Worm (Caenorhabditis elegans) whole organism, late embryonic: ENCODE data around the gene M02E1.1.
"Not testable (repeated sequence)": the region's sequence is repeated elsewhere in the genome, so short reads cannot be mapped to it uniquely, and the experiment has no call there.

Experiments
- C08G9.2 ChIP-seq: sonication (generic microtip); optimal IDR thresholded peaks from 2 replicates; lab custom pipeline; 2016; ENCODE audit warnings: mild to moderate bottlenecking, missing genetic modification characterization, moderate library complexity, missing compliant biosample characterization
- C38D4.7 ChIP-seq: fragments of 200-800 bp; sonication (Bioruptor generic); optimal IDR thresholded peaks from 2 replicates; lab custom pipeline; 2018; ENCODE audit warnings: mild to moderate bottlenecking, missing genetic modification characterization, moderate library complexity, missing compliant biosample characterization
- F13H6.1 ChIP-seq: sonication (generic microtip); optimal IDR thresholded peaks from 2 replicates; lab custom pipeline; 2016; ENCODE audit warnings: missing genetic modification characterization, missing compliant biosample characterization
- K02D7.2 ChIP-seq: sonication (generic microtip); optimal IDR thresholded peaks from 2 replicates; lab custom pipeline; 2017; ENCODE audit warnings: mild to moderate bottlenecking, missing genetic modification characterization, missing compliant biosample characterization
- T23F11.4 ChIP-seq: fragments of 200-800 bp; sonication (Bioruptor generic); optimal IDR thresholded peaks from 2 replicates; lab custom pipeline; 2018; ENCODE audit warnings: mild to moderate bottlenecking, missing genetic modification characterization, missing compliant biosample characterization
- Y22D7AL.16 ChIP-seq: sonication (generic microtip); optimal IDR thresholded peaks from 2 replicates; lab custom pipeline; 2016; ENCODE audit warnings: missing genetic modification characterization, missing compliant biosample characterization
- ahr-1 ChIP-seq: sonication (generic microtip); optimal IDR thresholded peaks from 2 replicates; lab custom pipeline; 2016; ENCODE audit warnings: missing genetic modification characterization, missing compliant biosample characterization
- ceh-14 ChIP-seq: sonication (generic microtip); optimal IDR thresholded peaks from 2 replicates; lab custom pipeline; 2016; ENCODE audit warnings: missing genotype, missing genetic modification characterization, missing compliant biosample characterization
- ceh-18 ChIP-seq: sonication (generic microtip); optimal IDR thresholded peaks from 2 replicates; lab custom pipeline; 2016; ENCODE audit warnings: missing genetic modification characterization, missing compliant biosample characterization
- ceh-19 ChIP-seq: fragments of 200-800 bp; sonication (Bioruptor generic); optimal IDR thresholded peaks from 2 replicates; lab custom pipeline; 2018; ENCODE audit warnings: mild to moderate bottlenecking, missing genetic modification characterization, missing compliant biosample characterization
- ceh-2 ChIP-seq: sonication (generic microtip); optimal IDR thresholded peaks from 2 replicates; lab custom pipeline; 2016; ENCODE audit warnings: missing genotype, missing genetic modification characterization, missing compliant biosample characterization
- ceh-22 ChIP-seq: sonication (generic microtip); optimal IDR thresholded peaks from 2 replicates; lab custom pipeline; 2017; ENCODE audit warnings: missing biosample characterization, missing genetic modification characterization
- ceh-24 ChIP-seq: sonication (generic microtip); optimal IDR thresholded peaks from 2 replicates; lab custom pipeline; 2016; ENCODE audit warnings: mild to moderate bottlenecking, missing genetic modification characterization, missing compliant biosample characterization
- ceh-45 ChIP-seq: fragments of 200-800 bp; sonication (Bioruptor generic); IDR thresholded peaks from 2 replicates; pipeline ENCODE4 v1.3.6; 2022; ENCODE audit warnings: missing genetic modification reagents, missing genetic modification characterization, missing compliant biosample characterization
- ceh-6 ChIP-seq: fragments of 200-800 bp; sonication (Bioruptor generic); optimal IDR thresholded peaks from 2 replicates; lab custom pipeline; 2018; ENCODE audit warnings: mild to moderate bottlenecking, missing genetic modification characterization, missing compliant biosample characterization
- ceh-9 ChIP-seq: sonication (generic microtip); optimal IDR thresholded peaks from 2 replicates; lab custom pipeline; 2016; ENCODE audit warnings: mild to moderate bottlenecking, missing genetic modification characterization, inconsistent platforms, missing compliant biosample characterization
- che-1 ChIP-seq: sonication (generic microtip); optimal IDR thresholded peaks from 2 replicates; lab custom pipeline; 2016; ENCODE audit warnings: mild to moderate bottlenecking, missing genetic modification characterization, missing compliant biosample characterization
- dmd-4 ChIP-seq: sonication (generic microtip); optimal IDR thresholded peaks from 2 replicates; lab custom pipeline; 2016; ENCODE audit warnings: borderline replicate concordance, missing genetic modification characterization, missing compliant biosample characterization
- dve-1 ChIP-seq: sonication (generic microtip); optimal IDR thresholded peaks from 2 replicates; lab custom pipeline; 2017; ENCODE audit warnings: antibody characterized with exemption, mild to moderate bottlenecking, missing genetic modification characterization, missing compliant biosample characterization
- ets-4 ChIP-seq: sonication (generic microtip); optimal IDR thresholded peaks from 2 replicates; lab custom pipeline; 2016; ENCODE audit warnings: missing genetic modification characterization, missing compliant biosample characterization
- eyg-1 ChIP-seq: sonication (generic microtip); optimal IDR thresholded peaks from 2 replicates; lab custom pipeline; 2016; ENCODE audit warnings: missing genotype, missing genetic modification characterization, missing compliant biosample characterization
- fax-1 ChIP-seq: sonication (generic microtip); optimal IDR thresholded peaks from 2 replicates; lab custom pipeline; 2016; ENCODE audit warnings: missing genotype, missing genetic modification characterization, missing compliant biosample characterization
- fkh-10 ChIP-seq: fragments of 150-350 bp; optimal IDR thresholded peaks from 2 replicates; lab custom pipeline; 2014; ENCODE audit warnings: missing biosample characterization, missing genetic modification reagents, missing genetic modification characterization
- fkh-6 ChIP-seq: sonication (generic microtip); optimal IDR thresholded peaks from 2 replicates; lab custom pipeline; 2016; ENCODE audit warnings: missing genetic modification characterization, missing compliant biosample characterization
- gmeb-2 ChIP-seq: sonication (generic microtip); optimal IDR thresholded peaks from 2 replicates; lab custom pipeline; 2016; ENCODE audit warnings: missing genetic modification characterization, inconsistent platforms, missing compliant biosample characterization
- hlh-13 ChIP-seq: fragments of 200-800 bp; sonication (Bioruptor generic); optimal IDR thresholded peaks from 2 replicates; lab custom pipeline; 2018; ENCODE audit warnings: mild to moderate bottlenecking, missing genetic modification characterization, missing compliant biosample characterization
- hlh-30 ChIP-seq: sonication (generic microtip); optimal IDR thresholded peaks from 2 replicates; lab custom pipeline; 2017; ENCODE audit warnings: antibody characterized with exemption, missing genetic modification characterization, missing compliant biosample characterization; ENCODE audit not compliant: insufficient read depth
- hlh-8 ChIP-seq: sonication (generic microtip); optimal IDR thresholded peaks from 2 replicates; lab custom pipeline; 2016; ENCODE audit warnings: missing genotype, missing genetic modification characterization, missing compliant biosample characterization
- lim-6 ChIP-seq: sonication (generic microtip); optimal IDR thresholded peaks from 2 replicates; lab custom pipeline; 2016; ENCODE audit warnings: missing genetic modification characterization, missing compliant biosample characterization
- madf-2 ChIP-seq: sonication (generic microtip); optimal IDR thresholded peaks from 2 replicates; lab custom pipeline; 2017; ENCODE audit warnings: missing genetic modification characterization, missing compliant biosample characterization
- nfya-1 ChIP-seq: sonication (generic microtip); optimal IDR thresholded peaks from 2 replicates; lab custom pipeline; 2017; ENCODE audit warnings: missing genetic modification characterization, mild to moderate bottlenecking, missing compliant biosample characterization, antibody characterized with exemption, moderate library complexity
- nhr-11 ChIP-seq: fragments of 150-350 bp; optimal IDR thresholded peaks from 2 replicates; lab custom pipeline; 2014; ENCODE audit warnings: missing biosample characterization, missing genetic modification characterization
- nhr-232 ChIP-seq: sonication (generic microtip); optimal IDR thresholded peaks from 2 replicates; lab custom pipeline; 2016; ENCODE audit warnings: missing genetic modification characterization, missing compliant biosample characterization
- npax-4 ChIP-seq: sonication (generic microtip); optimal IDR thresholded peaks from 2 replicates; lab custom pipeline; 2016; ENCODE audit warnings: missing genetic modification characterization, missing compliant biosample characterization
- odd-2 ChIP-seq: sonication (generic microtip); optimal IDR thresholded peaks from 2 replicates; lab custom pipeline; 2017; ENCODE audit warnings: antibody characterized with exemption, mild to moderate bottlenecking, missing genetic modification characterization, missing compliant biosample characterization
- pat-9 ChIP-seq: fragments of 200-800 bp; sonication (Bioruptor generic); optimal IDR thresholded peaks from 2 replicates; lab custom pipeline; 2018; ENCODE audit warnings: mild to moderate bottlenecking, missing genetic modification characterization, moderate library complexity, missing compliant biosample characterization
- pha-2 ChIP-seq: sonication (generic microtip); optimal IDR thresholded peaks from 2 replicates; lab custom pipeline; 2017; ENCODE audit warnings: mild to moderate bottlenecking, missing genetic modification characterization, missing compliant biosample characterization
- pha-4 ChIP-seq: fragments of 150-350 bp; optimal IDR thresholded peaks from 2 replicates; lab custom pipeline; 2018; ENCODE audit warnings: missing biosample characterization, missing genetic modification reagents, missing genetic modification characterization
- pros-1 ChIP-seq: fragments of 150-350 bp; optimal IDR thresholded peaks from 2 replicates; lab custom pipeline; 2014; ENCODE audit warnings: missing biosample characterization, missing genetic modification reagents, missing genetic modification characterization
- sdc-2 ChIP-seq: sonication (generic microtip); optimal IDR thresholded peaks from 2 replicates; lab custom pipeline; 2016; ENCODE audit warnings: missing genotype, missing genetic modification characterization, missing compliant biosample characterization
- sox-2 ChIP-seq: fragments of 200-800 bp; sonication (Bioruptor generic); IDR thresholded peaks from 2 replicates; pipeline ENCODE4 v1.3.6; 2022; ENCODE audit warnings: missing genetic modification reagents, missing genetic modification characterization, missing compliant biosample characterization
- syd-9 ChIP-seq: sonication (generic microtip); optimal IDR thresholded peaks from 2 replicates; lab custom pipeline; 2016; ENCODE audit warnings: mild to moderate bottlenecking, missing genetic modification characterization, moderate library complexity, missing compliant biosample characterization
- tbx-2 ChIP-seq: sonication (generic microtip); optimal IDR thresholded peaks from 2 replicates; lab custom pipeline; 2016; ENCODE audit warnings: missing genetic modification characterization, missing compliant biosample characterization
- tbx-7 ChIP-seq: sonication (generic microtip); optimal IDR thresholded peaks from 2 replicates; lab custom pipeline; 2016; ENCODE audit warnings: missing genotype, missing genetic modification characterization, missing compliant biosample characterization
- ttx-3 ChIP-seq: sonication (generic microtip); optimal IDR thresholded peaks from 2 replicates; lab custom pipeline; 2016; ENCODE audit warnings: missing genetic modification reagents, missing genetic modification characterization, missing compliant biosample characterization
- unc-3 ChIP-seq, 2 experiments: fragments of 200-800 bp in 1 of 2; sonication (Bioruptor generic) in 1 of 2; sonication (generic microtip) in 1 of 2; conservative IDR thresholded peaks in 1 of 2; optimal IDR thresholded peaks in 1 of 2; 2 replicates each; pipeline versions ENCODE4 v1.3.6 to Lab custom; 2016 to 2022; ENCODE audit warnings: missing compliant biosample characterization in 2 of 2, missing genetic modification characterization in 2 of 2, missing genetic modification reagents in 1 of 2
- unc-55 ChIP-seq: sonication (generic microtip); optimal IDR thresholded peaks from 2 replicates; lab custom pipeline; 2017; ENCODE audit warnings: missing biosample characterization, missing genetic modification reagents, missing genetic modification characterization
- zip-5 ChIP-seq: sonication (generic microtip); optimal IDR thresholded peaks from 2 replicates; lab custom pipeline; 2016; ENCODE audit warnings: missing genetic modification characterization, missing compliant biosample characterization

M02E1.1 gene

DNA sequence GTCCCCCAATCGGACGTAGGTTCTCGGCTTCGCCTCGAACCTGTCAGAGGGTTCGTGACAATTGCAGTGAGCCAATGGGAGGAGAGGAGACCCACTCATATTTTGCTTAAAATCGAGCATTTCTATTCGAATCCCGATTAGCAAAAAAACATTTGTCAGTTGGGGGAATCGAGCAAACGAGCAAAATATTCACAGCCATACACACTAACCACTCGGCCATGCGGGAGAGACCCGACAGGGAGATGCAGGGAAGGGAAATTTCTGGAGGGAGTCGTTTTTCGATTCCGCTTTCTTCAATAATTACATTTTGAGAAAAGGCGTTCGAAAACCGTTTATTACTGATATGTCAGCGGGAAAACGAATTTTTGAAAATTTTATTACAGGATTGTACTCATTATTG lies 25.5 kb downstream of the M02E1.1 start:
- TF ChIP-seq sox-2 (GFP tag; lab: Robert Waterston, UW) (peak; percentile 72), ceh-45 (peak; percentile 78; the same call in 1 of the 2 replicates), unc-3 (GFP tag; conservative IDR thresholded peaks at IDR 0.05; lab: Robert Waterston, UW) (peak; percentile 70)
- TF ChIP-seq unc-3 (tag; optimal IDR thresholded peaks at IDR 0.05; lab: Kevin White, UChicago), result not testable (repeated sequence)

- peak; percentile 89 for TF ChIP-seq hlh-8 (tag; lab: Kevin White, UChicago)
- peak; percentile 86 for TF ChIP-seq C38D4.7
- TF ChIP-seq C08G9.2 (tag; lab: Kevin White, UChicago), result peak; percentile 71
- TF ChIP-seq zip-5 (tag; lab: Kevin White, UChicago), result peak; percentile 59
- peak; percentile 82 for TF ChIP-seq nfya-1 (tag; lab: Kevin White, UChicago)
- TF ChIP-seq pros-1, result peak; percentile 16
- peak; percentile 87 for TF ChIP-seq ceh-2 (tag; lab: Kevin White, UChicago)
- TF ChIP-seq pha-4, result no peak
- TF ChIP-seq npax-4 (tag; lab: Kevin White, UChicago), result peak; percentile 70
- peak; percentile 89 for TF ChIP-seq Y22D7AL.16 (tag; lab: Kevin White, UChicago)
- peak; percentile 85 for TF ChIP-seq ceh-19 (GFP tag; lab: Kevin White, UChicago)
- TF ChIP-seq sox-2 (GFP tag; lab: Robert Waterston, UW), result peak; percentile 45; the same call in 1 of the 2 replicates
- TF ChIP-seq hlh-30 (tag; lab: Kevin White, UChicago), result peak; percentile 53
- TF ChIP-seq nhr-232 (tag; lab: Kevin White, UChicago), result peak; percentile 68
- peak; percentile 75 for TF ChIP-seq eyg-1 (tag; lab: Kevin White, UChicago)
- TF ChIP-seq ceh-18 (tag; lab: Kevin White, UChicago), result peak; percentile 87
- TF ChIP-seq tbx-7 (tag; lab: Kevin White, UChicago), result peak; percentile 13
- TF ChIP-seq fkh-10 (GFP tag; lab: Kevin White, UChicago), result no peak
- TF ChIP-seq pat-9, result peak; percentile 85
- no peak for TF ChIP-seq odd-2 (tag; lab: Kevin White, UChicago)
- TF ChIP-seq unc-3 (GFP tag; conservative IDR thresholded peaks at IDR 0.05; lab: Robert Waterston, UW), result peak; percentile 81
- peak; percentile 89 for TF ChIP-seq unc-3 (tag; optimal IDR thresholded peaks at IDR 0.05; lab: Kevin White, UChicago)
- peak; percentile 94 for TF ChIP-seq ceh-14 (tag; lab: Kevin White, UChicago)
- TF ChIP-seq hlh-13, result peak; percentile 88
- TF ChIP-seq ahr-1 (tag; lab: Kevin White, UChicago), result peak; percentile 77
- peak; percentile 81 for TF ChIP-seq ceh-24 (tag; lab: Kevin White, UChicago)
- peak; percentile 76 for TF ChIP-seq ceh-6
- TF ChIP-seq T23F11.4, result peak; percentile 84
- TF ChIP-seq K02D7.2 (tag; lab: Kevin White, UChicago), result peak; percentile 71
- no peak for TF ChIP-seq nhr-11 (tag; lab: Kevin White, UChicago)
- no peak for TF ChIP-seq ceh-22 (tag; lab: Kevin White, UChicago)
- TF ChIP-seq madf-2, result peak; percentile 87
- TF ChIP-seq gmeb-2 (tag; lab: Kevin White, UChicago), result peak; percentile 89
- TF ChIP-seq dmd-4 (tag; lab: Kevin White, UChicago), result peak; percentile 86
- peak; percentile 3 for TF ChIP-seq unc-55 (GFP tag; lab: Kevin White, UChicago)
- TF ChIP-seq ceh-9 (tag; lab: Kevin White, UChicago), result peak; percentile 78
- peak; percentile 66 for TF ChIP-seq ets-4 (tag; lab: Kevin White, UChicago)
- TF ChIP-seq pha-2 (tag; lab: Kevin White, UChicago), result peak; percentile 86
- peak; percentile 70 for TF ChIP-seq dve-1 (tag; lab: Kevin White, UChicago)
- TF ChIP-seq fkh-6, result peak; percentile 85
- TF ChIP-seq syd-9 (tag; lab: Kevin White, UChicago), result peak; percentile 82
- TF ChIP-seq che-1, result peak; percentile 88
- peak; percentile 54 for TF ChIP-seq lim-6 (tag; lab: Kevin White, UChicago)
- peak; percentile 92 for TF ChIP-seq sdc-2 (tag; lab: Kevin White, UChicago)
- TF ChIP-seq F13H6.1 (tag; lab: Kevin White, UChicago), result peak; percentile 87
- TF ChIP-seq fax-1 (tag; lab: Kevin White, UChicago), result peak; percentile 86
- TF ChIP-seq ttx-3 (tag; lab: Kevin White, UChicago), result peak; percentile 82
- TF ChIP-seq tbx-2, result peak; percentile 88
Measured at ce11 chrX:353134-353669, 27.3 kb downstream of the M02E1.1 start, which contains the start of gene sor-3. TSS of gene sor-3 (plus strand) at chrX:353619.
